Worm (Caenorhabditis elegans) whole organism, L3 larva: Measurements from ENCODE around the gene F56C3.7.

Experiments
- R02D3.7 ChIP-seq: fragments of 150-350 bp; optimal IDR thresholded peaks from 2 replicates; lab custom pipeline; 2014; ENCODE audit warnings: missing biosample characterization, missing genetic modification characterization
- aly-2 ChIP-seq: fragments of 150-350 bp; optimal IDR thresholded peaks from 2 replicates; lab custom pipeline; 2014; ENCODE audit warnings: missing biosample characterization, missing genetic modification characterization
- ama-1 ChIP-seq: fragments of 150-350 bp; optimal IDR thresholded peaks from 2 replicates; lab custom pipeline; 2018
- ceh-16 ChIP-seq: sonication (generic microtip); optimal IDR thresholded peaks from 2 replicates; lab custom pipeline; 2017; ENCODE audit warnings: missing biosample characterization, missing genetic modification characterization
- ceh-28 ChIP-seq: fragments of 150-350 bp; optimal IDR thresholded peaks from 2 replicates; lab custom pipeline; 2014; ENCODE audit warnings: missing biosample characterization, missing genetic modification reagents, missing genetic modification characterization
- ceh-9 ChIP-seq: sonication (generic microtip); optimal IDR thresholded peaks from 2 replicates; lab custom pipeline; 2018; ENCODE audit warnings: missing biosample characterization, missing genetic modification characterization
- egl-27 ChIP-seq: sonication (generic microtip); optimal IDR thresholded peaks from 4 replicates; lab custom pipeline; 2017; ENCODE audit warnings: missing biosample characterization, missing genetic modification reagents, missing genetic modification characterization
- egl-5 ChIP-seq: fragments of 150-350 bp; optimal IDR thresholded peaks from 2 replicates; lab custom pipeline; 2017; ENCODE audit warnings: missing biosample characterization, missing genetic modification reagents, missing genetic modification characterization, inconsistent platforms
- elt-1 ChIP-seq: fragments of 150-350 bp; optimal IDR thresholded peaks from 2 replicates; lab custom pipeline; 2014; ENCODE audit warnings: missing biosample characterization, missing genetic modification characterization
- elt-2 ChIP-seq: sonication (generic microtip); optimal IDR thresholded peaks from 2 replicates; lab custom pipeline; 2016; ENCODE audit warnings: missing genetic modification reagents, mild to moderate bottlenecking, missing genetic modification characterization, missing compliant biosample characterization
- elt-3 ChIP-seq, 3 experiments: fragments of 150-350 bp in 1 of 3; sonication (generic microtip) in 2 of 3; optimal IDR thresholded peaks; 2 replicates in 2 of 3; 4 replicates in 1 of 3; lab custom pipeline; 2014 to 2017; ENCODE audit warnings: missing biosample characterization in 3 of 3, missing genetic modification characterization in 3 of 3
- eor-1 ChIP-seq, 2 experiments: fragments of 150-350 bp; optimal IDR thresholded peaks; 2 replicates each; lab custom pipeline; 2014 to 2018; ENCODE audit warnings: missing biosample characterization in 2 of 2, missing genetic modification characterization in 2 of 2
- fos-1 ChIP-seq: fragments of 150-350 bp; optimal IDR thresholded peaks from 2 replicates; lab custom pipeline; 2014; ENCODE audit warnings: missing biosample characterization, missing genetic modification characterization
- hmg-11 ChIP-seq: sonication (generic microtip); optimal IDR thresholded peaks from 2 replicates; lab custom pipeline; 2016; ENCODE audit warnings: missing genetic modification characterization, missing compliant biosample characterization
- jun-1 ChIP-seq: fragments of 150-350 bp; optimal IDR thresholded peaks from 2 replicates; lab custom pipeline; 2014; ENCODE audit warnings: missing biosample characterization, missing genetic modification reagents, missing genetic modification characterization
- lin-39 ChIP-seq: fragments of 150-350 bp; optimal IDR thresholded peaks from 2 replicates; lab custom pipeline; 2018; ENCODE audit warnings: missing biosample characterization, missing genetic modification reagents, missing genetic modification characterization
- lsy-12 ChIP-seq: sonication (generic microtip); optimal IDR thresholded peaks from 2 replicates; lab custom pipeline; 2016; ENCODE audit warnings: mild to moderate bottlenecking, missing genetic modification characterization, missing compliant biosample characterization
- mml-1 ChIP-seq: fragments of 150-350 bp; sonication (generic microtip); optimal IDR thresholded peaks from 3 replicates; lab custom pipeline; 2014; ENCODE audit warnings: missing biosample characterization, missing genetic modification characterization
- nfya-1 ChIP-seq: sonication (generic microtip); optimal IDR thresholded peaks from 2 replicates; lab custom pipeline; 2017; ENCODE audit warnings: missing genetic modification characterization, mild to moderate bottlenecking, missing compliant biosample characterization, antibody characterized with exemption, moderate library complexity; ENCODE audit not compliant: insufficient read depth
- nhr-12 ChIP-seq: fragments of 150-350 bp; optimal IDR thresholded peaks from 2 replicates; lab custom pipeline; 2014; ENCODE audit warnings: missing biosample characterization, missing genetic modification characterization
- nhr-23 ChIP-seq: fragments of 150-350 bp; optimal IDR thresholded peaks from 2 replicates; lab custom pipeline; 2014; ENCODE audit warnings: missing biosample characterization, missing genetic modification reagents, missing genetic modification characterization
- nhr-237 ChIP-seq: fragments of 150-350 bp; optimal IDR thresholded peaks from 2 replicates; lab custom pipeline; 2014; ENCODE audit warnings: missing biosample characterization, missing genetic modification characterization
- nhr-25 ChIP-seq: sonication (generic microtip); optimal IDR thresholded peaks from 2 replicates; lab custom pipeline; 2017; ENCODE audit warnings: missing biosample characterization, missing genetic modification characterization
- nhr-43 ChIP-seq: sonication (generic microtip); optimal IDR thresholded peaks from 2 replicates; lab custom pipeline; 2016; ENCODE audit warnings: mild to moderate bottlenecking, missing genetic modification characterization, missing compliant biosample characterization; ENCODE audit not compliant: poor library complexity, severe bottlenecking
- nhr-76 ChIP-seq: fragments of 150-350 bp; sonication (generic microtip); optimal IDR thresholded peaks from 5 replicates; lab custom pipeline; 2014; ENCODE audit warnings: missing biosample characterization, missing genetic modification characterization
- nhr-77 ChIP-seq: fragments of 150-350 bp; optimal IDR thresholded peaks from 2 replicates; lab custom pipeline; 2014; ENCODE audit warnings: missing biosample characterization, missing genetic modification characterization
- pha-4 ChIP-seq: fragments of 150-350 bp; optimal IDR thresholded peaks from 2 replicates; lab custom pipeline; 2014; ENCODE audit warnings: missing biosample characterization, missing genetic modification reagents, missing genetic modification characterization
- pqm-1 ChIP-seq: fragments of 150-350 bp; optimal IDR thresholded peaks from 2 replicates; lab custom pipeline; 2017; ENCODE audit warnings: missing biosample characterization, missing genetic modification characterization, inconsistent platforms
- sea-2 ChIP-seq: fragments of 150-350 bp; sonication (generic microtip); optimal IDR thresholded peaks from 4 replicates; lab custom pipeline; 2014; ENCODE audit warnings: missing biosample characterization, missing genetic modification reagents, missing genetic modification characterization
- skn-1 ChIP-seq: fragments of 150-350 bp; optimal IDR thresholded peaks from 2 replicates; lab custom pipeline; 2014; ENCODE audit warnings: missing biosample characterization, missing genetic modification characterization
- snpc-4 ChIP-seq: fragments of 150-350 bp; optimal IDR thresholded peaks from 2 replicates; lab custom pipeline; 2014; ENCODE audit warnings: missing biosample characterization, missing genetic modification characterization
- tbx-2 ChIP-seq: sonication (generic microtip); optimal IDR thresholded peaks from 2 replicates; lab custom pipeline; 2016; ENCODE audit warnings: mild to moderate bottlenecking, missing genetic modification characterization, missing compliant biosample characterization
- unc-39 ChIP-seq: sonication (generic microtip); optimal IDR thresholded peaks from 4 replicates; lab custom pipeline; 2017; ENCODE audit warnings: missing biosample characterization, missing genetic modification characterization
- zag-1 ChIP-seq: fragments of 150-350 bp; optimal IDR thresholded peaks from 2 replicates; lab custom pipeline; 2014; ENCODE audit warnings: missing biosample characterization, missing genetic modification characterization
- ztf-11 ChIP-seq: fragments of 150-350 bp; optimal IDR thresholded peaks from 2 replicates; lab custom pipeline; 2014; ENCODE audit warnings: missing biosample characterization, missing genetic modification characterization
- ztf-4 ChIP-seq: fragments of 150-350 bp; optimal IDR thresholded peaks from 2 replicates; lab custom pipeline; 2014; ENCODE audit warnings: missing biosample characterization, missing genetic modification characterization

Gene F56C3.7

DNA sequence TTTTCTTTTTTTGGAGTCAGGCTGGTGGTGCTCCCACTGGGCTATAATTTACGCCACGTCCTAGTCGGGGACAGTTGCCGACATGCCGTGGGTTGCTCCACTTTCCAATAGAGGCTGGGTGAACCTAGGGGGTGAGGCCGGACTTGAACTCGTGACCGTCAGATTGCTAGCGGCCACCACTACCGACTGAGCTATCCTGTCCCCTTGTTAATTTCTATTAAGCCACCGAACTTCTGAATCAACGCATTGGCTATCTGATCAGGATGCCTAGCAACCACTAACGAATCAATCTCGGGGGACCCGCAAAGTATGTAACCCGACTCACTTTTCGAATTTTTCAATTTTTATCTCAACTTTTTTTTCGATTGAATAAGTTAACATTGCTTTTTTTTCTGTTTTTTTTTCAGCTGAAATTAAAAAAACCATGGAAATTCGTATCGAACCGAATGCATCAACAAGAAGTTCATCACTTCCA is 16.3 kb upstream of the F56C3.7 start, which contains the start of gene F56C3.1:
TSS of gene F56C3.1 (plus strand) at position 425 of the 475 bp plus-strand sequence.
- TF ChIP-seq elt-2 (tag; lab: Kevin White, UChicago) = peak; percentile 6
- no peak for TF ChIP-seq ztf-11 (tag; lab: Kevin White, UChicago)

- TF ChIP-seq jun-1 (tag; lab: Kevin White, UChicago) = no peak
Observed at ce11 chrX:1384538-1384937, 14.0 kb upstream of the F56C3.7 start, which contains the start of gene F56C3.8. Gene F56C3.8 (minus strand): TSS chrX:1384638.

DNA sequence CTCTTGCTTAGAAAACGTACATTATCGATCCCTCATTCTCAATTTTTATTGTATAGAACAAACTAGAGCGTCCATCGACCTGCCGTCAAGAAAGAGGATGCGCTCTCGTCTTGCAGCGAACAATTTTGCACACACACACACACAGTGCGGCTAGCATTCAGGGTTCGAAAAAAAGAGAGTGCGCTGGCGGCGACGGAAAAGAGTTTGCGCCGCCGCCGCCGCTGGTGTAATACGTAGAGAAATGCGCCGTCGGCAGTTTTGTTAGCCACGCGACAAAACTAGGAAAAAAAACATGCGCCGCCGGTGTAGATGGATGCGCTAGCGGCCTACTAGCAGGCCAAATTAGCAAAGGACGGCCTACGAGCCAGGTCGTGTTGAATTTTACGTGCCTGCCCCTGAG is 13.0 kb upstream of the F56C3.7 start:
- TF ChIP-seq egl-5 (tag; lab: Kevin White, UChicago) (no peak), aly-2 (tag; lab: Kevin White, UChicago) (no peak), pqm-1 (tag; lab: Kevin White, UChicago) (no peak), R02D3.7 (tag; lab: Kevin White, UChicago) (no peak), ceh-16 (no peak)

DNA sequence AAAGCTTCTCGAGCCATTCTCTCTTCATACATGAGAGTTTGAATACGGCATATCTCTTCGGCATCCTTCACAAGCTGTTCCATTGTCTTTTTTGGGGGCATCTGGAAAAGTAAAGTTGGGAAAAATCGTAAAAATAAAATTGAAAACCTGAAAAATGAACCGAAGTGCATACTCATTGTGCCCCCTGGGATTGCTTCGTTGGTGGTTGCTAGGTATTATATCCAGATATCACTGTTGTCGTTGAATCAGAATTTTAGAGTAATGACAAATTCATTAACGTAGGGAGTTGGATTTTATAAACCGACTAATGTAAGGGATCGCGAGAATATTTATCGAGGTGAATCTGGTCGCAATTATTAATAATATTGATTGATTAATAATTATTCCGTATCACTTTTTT is 11.0 kb upstream of the F56C3.7 start, which contains the start of gene F56C3.10:
TSS of gene F56C3.10 (minus strand) at position 101 of the 400 bp plus-strand sequence.
- TF ChIP-seq ceh-28 (tag; lab: Kevin White, UChicago) = no peak
- TF ChIP-seq pqm-1 (tag; lab: Kevin White, UChicago) = no peak
- TF ChIP-seq lin-39 (tag; lab: Kevin White, UChicago) = no peak
- TF ChIP-seq fos-1 (tag; lab: Kevin White, UChicago) = no peak
- no peak for TF ChIP-seq R02D3.7 (tag; lab: Kevin White, UChicago)
- no peak for TF ChIP-seq nhr-237 (tag; lab: Kevin White, UChicago)
- no peak for TF ChIP-seq sea-2
- TF ChIP-seq snpc-4 (tag; lab: Kevin White, UChicago) = no peak
- TF ChIP-seq ama-1 = no peak

DNA sequence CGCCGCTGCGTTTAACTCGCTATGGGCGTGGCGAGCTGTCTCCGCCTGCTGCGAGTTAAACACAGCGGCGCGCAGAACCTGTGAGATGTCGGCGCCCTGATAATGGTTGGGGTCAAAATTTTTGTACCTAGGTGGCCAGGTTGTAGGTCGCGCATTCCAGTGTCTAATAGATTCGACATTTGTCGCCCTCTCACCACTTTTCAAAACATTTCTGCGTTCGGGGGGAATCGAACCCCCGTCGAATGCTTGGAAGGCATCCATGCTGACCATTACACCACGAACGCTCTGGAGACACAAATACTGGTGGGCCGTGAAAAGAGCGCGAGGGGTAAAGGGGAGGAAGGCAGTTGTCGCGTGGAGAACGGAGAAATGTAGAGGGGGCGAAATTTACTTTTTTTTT is 8.8 kb upstream of the F56C3.7 start:
- TF ChIP-seq unc-39 (tag; lab: Kevin White, UChicago) (no peak), nhr-76 (tag; lab: Kevin White, UChicago) (no peak), lin-39 (tag; lab: Kevin White, UChicago) (no peak), aly-2 (tag; lab: Kevin White, UChicago) (no peak), nhr-23 (tag; lab: Kevin White, UChicago) (peak; percentile 47), ztf-11 (tag; lab: Kevin White, UChicago) (no peak), mml-1 (tag; lab: Kevin White, UChicago) (no peak), nhr-12 (tag; lab: Kevin White, UChicago) (no peak), jun-1 (tag; lab: Kevin White, UChicago) (peak; percentile 44), ceh-9 (tag; lab: Kevin White, UChicago) (no peak), hmg-11 (peak; percentile 90), ceh-28 (tag; lab: Kevin White, UChicago) (peak; percentile 29), zag-1 (tag; lab: Kevin White, UChicago) (no peak), ama-1 (no peak), R02D3.7 (tag; lab: Kevin White, UChicago) (no peak), nhr-25 (tag; lab: Kevin White, UChicago) (peak; percentile 53), lsy-12 (tag; lab: Kevin White, UChicago) (peak; percentile 2), skn-1 (tag; lab: Kevin White, UChicago) (no peak), tbx-2 (tag; lab: Kevin White, UChicago) (peak; percentile 81), elt-3 (tag; optimal IDR thresholded peaks at IDR 0.05; lab: Kevin White, UChicago) (no peak), ceh-16 (no peak), sea-2 (no peak), elt-2 (tag; lab: Kevin White, UChicago) (peak; percentile 32), egl-5 (tag; lab: Kevin White, UChicago) (peak; percentile 48), snpc-4 (tag; lab: Kevin White, UChicago) (no peak), ztf-4 (no peak), pha-4 (tag; lab: Kevin White, UChicago) (peak; percentile 53), nfya-1 (tag; lab: Kevin White, UChicago) (peak; percentile 34), egl-27 (tag; lab: Kevin White, UChicago) (no peak), eor-1 (tag; optimal IDR thresholded peaks at IDR 0.05; lab: Kevin White, UChicago) (no peak), nhr-77 (tag; lab: Kevin White, UChicago) (peak; percentile 16), nhr-43 (tag; lab: Kevin White, UChicago) (peak; percentile 76), elt-1 (tag; lab: Kevin White, UChicago) (no peak)
- TF ChIP-seq, all 47 proteins: peak for 13
